Fruit fly (Drosophila melanogaster): ENCODE data around the gene alpha-Est4.

DNA sequence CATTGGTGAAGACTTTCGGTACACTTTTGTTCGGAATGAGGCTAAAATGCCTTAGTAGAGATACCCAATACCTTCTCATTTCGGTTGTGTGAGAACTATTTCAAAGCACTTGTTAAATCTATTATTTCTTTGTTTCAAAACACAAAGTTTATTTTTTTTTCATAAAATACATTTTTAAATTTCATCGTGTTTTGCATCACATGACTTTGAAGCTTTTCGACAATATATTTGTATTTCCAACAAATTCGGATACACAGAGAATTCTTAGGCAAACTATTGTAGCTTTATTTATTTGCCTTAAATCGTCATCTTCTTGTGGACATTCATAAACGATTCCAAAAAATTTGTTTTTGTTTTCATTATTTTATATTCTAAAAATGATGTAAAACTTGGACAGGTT is 44.7 kb downstream of the alpha-Est4 start, which contains the start of gene alpha-Est10:
- TF ChIP-seq CTCF (optimal IDR thresholded peaks at IDR 0.05) (no peak), CG8478 (optimal IDR thresholded peaks at IDR 0.05) (no peak)
